Worm (Caenorhabditis elegans): ENCODE measurements around the gene F26F12.5.

The F26F12.5 gene

DNA sequence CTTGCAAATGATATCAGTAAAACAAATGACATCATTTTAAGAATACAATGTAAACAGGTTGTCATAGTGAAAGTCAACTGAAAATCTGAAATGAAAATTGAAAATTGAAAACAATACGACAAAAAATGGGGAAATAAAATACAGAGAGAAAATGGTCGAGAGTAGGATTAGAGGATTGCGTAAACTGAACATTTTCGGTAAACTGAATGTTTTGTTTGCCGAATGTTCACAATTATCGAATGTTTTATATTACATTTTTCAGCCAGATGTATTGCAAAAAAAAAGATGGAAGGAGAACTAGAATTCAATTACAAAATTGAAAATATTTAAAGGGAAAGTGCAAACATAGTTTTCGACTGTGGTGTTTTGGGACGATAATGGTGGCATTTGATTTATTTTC, at the start of gene F26F12.5:
TSS of gene F26F12.5 (minus strand) at position 101 of the 400 bp plus-strand sequence.
- no peak for TF ChIP-seq lsy-2 (tag; optimal IDR thresholded peaks at IDR 0.05)
- no peak for TF ChIP-seq dmd-4 (tag; optimal IDR thresholded peaks at IDR 0.05)
- TF ChIP-seq ztf-4 (tag; optimal IDR thresholded peaks at IDR 0.05) = no peak
- TF ChIP-seq nhr-237 (tag; optimal IDR thresholded peaks at IDR 0.05) = no peak
- TF ChIP-seq Y55F3AM.14 (GFP tag; optimal IDR thresholded peaks at IDR 0.05) = no peak
- TF ChIP-seq lin-11 (tag; optimal IDR thresholded peaks at IDR 0.05) = no peak
- TF ChIP-seq sma-9 (GFP tag; optimal IDR thresholded peaks at IDR 0.05) = no peak
- TF ChIP-seq sma-9 (tag; optimal IDR thresholded peaks at IDR 0.05) = no peak
- no peak for TF ChIP-seq crh-2 (tag; optimal IDR thresholded peaks at IDR 0.05)
- no peak for TF ChIP-seq unc-62 (GFP tag; optimal IDR thresholded peaks at IDR 0.05)
- TF ChIP-seq unc-55 (GFP tag; optimal IDR thresholded peaks at IDR 0.05) = no peak

DNA sequence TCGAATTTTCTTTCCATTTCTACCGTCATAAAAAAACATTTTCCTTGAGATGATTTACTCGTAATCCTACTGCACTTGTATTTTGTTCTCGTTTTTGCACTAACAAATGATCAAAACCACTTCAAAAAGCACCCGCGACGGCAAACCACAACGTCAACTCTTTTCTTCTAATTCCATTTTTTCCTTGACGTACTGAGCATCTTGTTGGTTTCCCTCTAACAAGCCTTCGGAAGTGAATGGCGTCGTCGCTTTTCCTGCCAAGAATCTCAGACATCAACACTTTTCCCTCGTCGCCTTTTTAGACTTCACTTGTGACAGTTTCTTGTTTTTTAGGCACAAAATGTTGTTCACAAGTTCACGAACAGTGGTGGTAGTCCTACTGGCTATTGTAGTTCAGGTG, 47.4 kb upstream of the F26F12.5 start, which contains the start of gene C04E6.13:
TSS of gene C04E6.13 (plus strand) at position 301 of the 400 bp plus-strand sequence.
- TF ChIP-seq peb-1 (tag; optimal IDR thresholded peaks at IDR 0.05) = no peak
- no peak for TF ChIP-seq unc-62 (GFP tag; optimal IDR thresholded peaks at IDR 0.05)
- TF ChIP-seq alr-1 (tag; optimal IDR thresholded peaks at IDR 0.05) = no peak
- TF ChIP-seq nhr-237 (tag; optimal IDR thresholded peaks at IDR 0.05) = no peak
- TF ChIP-seq lin-11 (tag; optimal IDR thresholded peaks at IDR 0.05) = no peak
- TF ChIP-seq skn-1 (tag; optimal IDR thresholded peaks at IDR 0.05) = no peak
- no peak for TF ChIP-seq ama-1 (optimal IDR thresholded peaks at IDR 0.05)
- TF ChIP-seq nhr-12 (tag; optimal IDR thresholded peaks at IDR 0.05) = no peak
- TF ChIP-seq ceh-16 (tag; optimal IDR thresholded peaks at IDR 0.05) = no peak
- TF ChIP-seq nhr-77 (tag; optimal IDR thresholded peaks at IDR 0.05) = no peak
- TF ChIP-seq unc-55 (GFP tag; optimal IDR thresholded peaks at IDR 0.05) = no peak
- no peak for TF ChIP-seq gmeb-1 (tag; optimal IDR thresholded peaks at IDR 0.05)
- no peak for TF ChIP-seq egl-27 (tag; optimal IDR thresholded peaks at IDR 0.05)
- no peak for TF ChIP-seq sem-4 (tag; optimal IDR thresholded peaks at IDR 0.05)
- TF ChIP-seq dmd-4 (tag; optimal IDR thresholded peaks at IDR 0.05) = no peak
- no peak for TF ChIP-seq snpc-4 (tag; optimal IDR thresholded peaks at IDR 0.05)
- TF ChIP-seq crh-2 (tag; optimal IDR thresholded peaks at IDR 0.05) = no peak
- TF ChIP-seq ztf-1 (GFP tag; conservative IDR thresholded peaks at IDR 0.05) = no peak
- no peak for TF ChIP-seq mdl-1 (tag; optimal IDR thresholded peaks at IDR 0.05)
- TF ChIP-seq sma-3 (GFP tag; optimal IDR thresholded peaks at IDR 0.05) = no peak

DNA sequence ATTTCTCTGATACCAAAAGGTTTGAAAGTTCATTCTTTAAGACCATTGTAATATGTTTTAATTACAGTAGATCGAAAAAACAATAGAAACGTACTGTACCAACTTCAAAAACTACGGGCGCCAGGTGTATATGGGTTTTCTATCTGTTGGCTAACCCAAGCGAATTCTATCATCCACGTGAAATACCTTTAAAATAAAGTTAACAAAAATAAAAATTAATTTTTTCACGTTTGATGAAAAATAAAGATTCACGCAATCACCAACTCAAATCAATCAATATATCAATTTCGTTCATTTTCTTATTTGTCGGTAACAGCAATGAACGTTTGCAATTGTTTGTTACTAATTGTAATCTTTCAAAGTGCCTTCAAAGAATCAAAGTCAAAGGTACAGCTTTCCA, 42.1 kb upstream of the F26F12.5 start, which contains the start of gene C04E6.4:
TSS of gene C04E6.4 (plus strand) at position 301 of the 400 bp plus-strand sequence.
- TF ChIP-seq Y55F3AM.14 (GFP tag; optimal IDR thresholded peaks at IDR 0.05) = no peak
- no peak for TF ChIP-seq alr-1 (tag; optimal IDR thresholded peaks at IDR 0.05)
- no peak for TF ChIP-seq nhr-11 (tag; optimal IDR thresholded peaks at IDR 0.05)
- TF ChIP-seq peb-1 (tag; optimal IDR thresholded peaks at IDR 0.05) = no peak
- no peak for TF ChIP-seq crh-2 (tag; optimal IDR thresholded peaks at IDR 0.05)
- no peak for TF ChIP-seq nhr-10 (tag; optimal IDR thresholded peaks at IDR 0.05)
- no peak for TF ChIP-seq elt-1 (tag; optimal IDR thresholded peaks at IDR 0.05)
- no peak for TF ChIP-seq lin-39 (tag; optimal IDR thresholded peaks at IDR 0.05)
- no peak for TF ChIP-seq ceh-16 (tag; optimal IDR thresholded peaks at IDR 0.05)
- TF ChIP-seq nhr-25 (tag; optimal IDR thresholded peaks at IDR 0.05) = no peak
- no peak for TF ChIP-seq mbf-1 (tag; optimal IDR thresholded peaks at IDR 0.05)

DNA sequence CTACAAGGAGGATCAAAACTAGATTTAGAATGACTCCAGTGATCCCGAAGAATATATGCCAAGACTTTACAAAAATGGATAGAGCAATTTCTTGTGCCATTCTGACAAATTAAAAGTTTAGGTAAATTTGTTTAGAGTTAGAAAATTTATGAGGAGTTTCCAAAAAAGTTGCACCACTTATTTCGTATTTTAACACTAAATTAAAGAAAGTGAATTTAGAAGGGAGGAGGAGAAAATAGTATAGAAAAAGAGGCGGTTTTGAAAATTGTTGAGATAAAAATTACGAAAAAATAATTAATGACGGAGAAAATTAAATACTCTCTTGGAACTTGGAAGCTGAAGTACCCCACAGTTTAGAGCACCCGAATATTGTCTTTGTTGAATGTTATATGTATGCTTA, 41.3 kb upstream of the F26F12.5 start, which contains the start of gene srd-15:
TSS of gene srd-15 (minus strand) at position 101 of the 400 bp plus-strand sequence.
- no peak for TF ChIP-seq ceh-82 (tag; optimal IDR thresholded peaks at IDR 0.05)
- TF ChIP-seq lin-39 (tag; optimal IDR thresholded peaks at IDR 0.05) = no peak
- TF ChIP-seq mdl-1 (tag; optimal IDR thresholded peaks at IDR 0.05) = no peak
- TF ChIP-seq nhr-77 (tag; optimal IDR thresholded peaks at IDR 0.05) = no peak
- no peak for TF ChIP-seq ztf-1 (GFP tag; conservative IDR thresholded peaks at IDR 0.05)

DNA sequence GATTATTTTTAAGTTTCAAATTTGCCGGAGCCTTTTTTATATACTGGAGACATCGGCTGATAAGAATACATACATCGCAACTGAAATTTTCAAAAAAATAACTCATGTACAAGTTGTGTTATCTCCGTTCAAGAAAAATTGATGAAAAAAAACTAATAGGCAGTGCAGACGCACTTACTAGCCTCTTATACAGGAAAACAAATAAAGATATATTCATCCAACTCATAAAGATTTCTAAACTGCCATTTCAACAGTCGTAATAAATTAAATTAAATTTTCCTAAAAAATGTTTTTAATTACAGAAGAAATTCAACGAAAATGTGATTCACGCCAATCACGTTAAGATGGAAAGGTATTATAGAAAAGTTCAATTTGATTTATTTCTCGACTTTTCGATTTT, 36.8 kb upstream of the F26F12.5 start, which contains the start of gene C04E6.5:
TSS of gene C04E6.5 (plus strand) at position 301 of the 400 bp plus-strand sequence.
- TF ChIP-seq ZK546.5 (tag; optimal IDR thresholded peaks at IDR 0.05) = no peak
- TF ChIP-seq lin-13 (GFP tag; optimal IDR thresholded peaks at IDR 0.05) = no peak
- TF ChIP-seq blmp-1 (tag; optimal IDR thresholded peaks at IDR 0.05; ENCODE audit: insufficient read depth) = no peak
- TF ChIP-seq egl-27 (tag; optimal IDR thresholded peaks at IDR 0.05) = no peak
- no peak for TF ChIP-seq F13H6.1 (tag; optimal IDR thresholded peaks at IDR 0.05)
- no peak for TF ChIP-seq lin-39 (tag; optimal IDR thresholded peaks at IDR 0.05)
- TF ChIP-seq nhr-10 (tag; optimal IDR thresholded peaks at IDR 0.05) = no peak
- no peak for TF ChIP-seq ceh-82 (tag; optimal IDR thresholded peaks at IDR 0.05)
- no peak for TF ChIP-seq lin-11 (tag; optimal IDR thresholded peaks at IDR 0.05)
- TF ChIP-seq skn-1 (tag; optimal IDR thresholded peaks at IDR 0.05) = no peak
- no peak for TF ChIP-seq nhr-25 (tag; optimal IDR thresholded peaks at IDR 0.05)
- TF ChIP-seq ztf-1 (GFP tag; conservative IDR thresholded peaks at IDR 0.05) = no peak
- no peak for TF ChIP-seq ztf-4 (tag; optimal IDR thresholded peaks at IDR 0.05)
- no peak for TF ChIP-seq snpc-4 (tag; optimal IDR thresholded peaks at IDR 0.05)
- TF ChIP-seq fos-1 (tag; optimal IDR thresholded peaks at IDR 0.05) = no peak
- no peak for TF ChIP-seq gmeb-1 (tag; optimal IDR thresholded peaks at IDR 0.05)
